Fruit fly (Drosophila melanogaster) whole organism, adult: Measurements from ENCODE around the gene Elp5.

Experiments used
- CG11617 ChIP-seq: fragments of 200-800 bp; sonication (Bioruptor generic); optimal IDR thresholded peaks from 2 replicates; lab custom pipeline; 2017; ENCODE audit warnings: mild to moderate bottlenecking, missing biosample characterization, missing genetic modification reagents, missing genetic modification characterization
- CG12768 ChIP-seq: fragments of 200-800 bp; sonication (Bioruptor generic); optimal IDR thresholded peaks from 2 replicates; lab custom pipeline; 2017; ENCODE audit warnings: missing biosample characterization, missing genetic modification characterization, mild to moderate bottlenecking, moderate library complexity, missing genetic modification reagents
- CG14711 ChIP-seq: fragments of 200-800 bp; sonication (Bioruptor generic); optimal IDR thresholded peaks from 2 replicates; lab custom pipeline; 2018; ENCODE audit warnings: missing biosample characterization, mild to moderate bottlenecking, missing genetic modification characterization, moderate library complexity
- CG1620 ChIP-seq: fragments of 200-800 bp; sonication (Bioruptor generic); optimal IDR thresholded peaks from 2 replicates; lab custom pipeline; 2016; ENCODE audit warnings: missing biosample characterization, missing genetic modification characterization
- CG33017 ChIP-seq: fragments of 200-800 bp; sonication (Bioruptor generic); optimal IDR thresholded peaks from 2 replicates; lab custom pipeline; 2018; ENCODE audit warnings: missing biosample characterization, mild to moderate bottlenecking, missing genetic modification characterization, moderate library complexity
- CG5204 ChIP-seq: fragments of 200-800 bp; sonication (Bioruptor generic); optimal IDR thresholded peaks from 2 replicates; lab custom pipeline; 2016; ENCODE audit warnings: missing biosample characterization, missing genetic modification characterization
- CG7045 ChIP-seq: fragments of 200-800 bp; sonication (Bioruptor generic); optimal IDR thresholded peaks from 2 replicates; lab custom pipeline; 2017; ENCODE audit warnings: missing biosample characterization, mild to moderate bottlenecking, missing genetic modification characterization
- CG7101 ChIP-seq: fragments of 200-800 bp; sonication (Bioruptor generic); optimal IDR thresholded peaks from 2 replicates; lab custom pipeline; 2018; ENCODE audit warnings: missing biosample characterization, mild to moderate bottlenecking, missing genetic modification characterization, moderate library complexity
- Clk ChIP-seq: fragments of 200-800 bp; sonication (Bioruptor generic); optimal IDR thresholded peaks from 2 replicates; lab custom pipeline; 2017; ENCODE audit warnings: missing biosample characterization, missing genetic modification characterization
- Crg-1 ChIP-seq: fragments of 200-800 bp; sonication (Bioruptor generic); optimal IDR thresholded peaks from 2 replicates; lab custom pipeline; 2016; ENCODE audit warnings: missing biosample characterization, missing genetic modification characterization
- Hr96 ChIP-seq: fragments of 200-800 bp; sonication (Bioruptor generic); optimal IDR thresholded peaks from 2 replicates; lab custom pipeline; 2016; ENCODE audit warnings: missing biosample characterization, missing genetic modification characterization
- Mnt ChIP-seq: fragments of 200-800 bp; sonication (Bioruptor generic); optimal IDR thresholded peaks from 2 replicates; lab custom pipeline; 2016; ENCODE audit warnings: missing biosample characterization, mild to moderate bottlenecking, missing genetic modification characterization
- bab1 ChIP-seq: fragments of 200-800 bp; sonication (Bioruptor generic); optimal IDR thresholded peaks from 3 replicates; lab custom pipeline; 2019; ENCODE audit warnings: missing biosample characterization, mild to moderate bottlenecking, missing genetic modification characterization, moderate library complexity
- cic ChIP-seq: fragments of 200-800 bp; sonication (Bioruptor generic); optimal IDR thresholded peaks from 2 replicates; lab custom pipeline; 2017; ENCODE audit warnings: missing biosample characterization, mild to moderate bottlenecking, missing genetic modification characterization, moderate library complexity
- cnc ChIP-seq, 2 experiments: fragments of >200 bp; optimal IDR thresholded peaks; 2 replicates each; lab custom pipeline; 2017
- kay ChIP-seq: fragments of 200-800 bp; sonication (Bioruptor generic); peaks from one replicate; lab custom pipeline; 2016; ENCODE audit warnings: missing biosample characterization, missing genetic modification characterization, borderline replicate concordance
- ovo ChIP-seq: fragments of 200-800 bp; sonication (Bioruptor generic); optimal IDR thresholded peaks from 2 replicates; lab custom pipeline; 2016; ENCODE audit warnings: missing biosample characterization, missing genetic modification characterization
- pad ChIP-seq: fragments of 200-800 bp; sonication (Bioruptor generic); optimal IDR thresholded peaks from 3 replicates; lab custom pipeline; 2017; ENCODE audit warnings: missing biosample characterization, missing genetic modification characterization, mild to moderate bottlenecking, moderate library complexity, missing genetic modification reagents
- tj ChIP-seq: fragments of 200-800 bp; sonication (Bioruptor generic); optimal IDR thresholded peaks from 3 replicates; lab custom pipeline; 2017; ENCODE audit warnings: missing biosample characterization, mild to moderate bottlenecking, missing genetic modification characterization, moderate library complexity
- toe ChIP-seq: fragments of 200-800 bp; sonication (Bioruptor generic); optimal IDR thresholded peaks from 2 replicates; lab custom pipeline; 2016; ENCODE audit warnings: missing biosample characterization, missing genetic modification characterization

Elp5 gene

DNA sequence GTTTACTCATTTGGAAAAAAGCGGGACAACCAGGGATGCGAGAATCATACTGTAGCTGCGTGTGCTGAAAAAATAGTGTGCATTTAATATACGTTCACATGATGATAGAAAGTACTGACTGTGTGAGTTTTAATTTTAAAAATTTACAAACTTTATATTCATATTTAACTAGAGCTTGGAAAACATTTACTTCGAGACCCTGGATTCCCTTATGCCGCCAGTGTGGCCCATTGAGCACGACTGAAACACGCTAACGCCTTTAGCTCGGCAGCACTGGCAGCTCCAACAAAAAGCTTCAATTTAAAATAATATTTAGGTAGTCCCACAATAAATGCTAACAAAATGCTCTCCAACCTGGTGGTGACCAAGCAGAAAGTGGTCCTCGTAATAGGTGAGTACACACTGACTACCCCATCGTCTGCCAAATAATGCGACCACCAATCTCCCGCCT is at the start of gene Elp5, which contains the start of gene CG1275:
TSS of gene Elp5 (plus strand) at position 45 of the 451 bp plus-strand sequence.
TSS of gene CG1275 (minus strand) at position 12 of the 451 bp plus-strand sequence.
- peak; percentile 93 for TF ChIP-seq Mnt
- peak; percentile 95 for TF ChIP-seq CG12768 (GFP tag; lab: Kevin White, UChicago)
- TF ChIP-seq kay (GFP tag; lab: Kevin White, UChicago), result no peak
- peak; percentile 99 for TF ChIP-seq CG7101 (tag; lab: Kevin White, UChicago)
- peak; percentile 93 for TF ChIP-seq CG14711 (tag; lab: Kevin White, UChicago)
- TF ChIP-seq Clk, result peak; percentile 94
- TF ChIP-seq CG7045 (GFP tag; lab: Kevin White, UChicago), result peak; percentile 96
- peak; percentile 93 for TF ChIP-seq tj (GFP tag; lab: Kevin White, UChicago)
- peak; percentile 87 for TF ChIP-seq pad (GFP tag; lab: Kevin White, UChicago)
- peak; percentile 97 for TF ChIP-seq CG5204 (GFP tag; lab: Kevin White, UChicago)
- no peak for TF ChIP-seq cnc (optimal IDR thresholded peaks at IDR 0.05; lab: Kevin White, UChicago)
- peak; percentile 98 for TF ChIP-seq toe
- TF ChIP-seq ovo (GFP tag; lab: Kevin White, UChicago), result peak; percentile 97
- peak; percentile 90 for TF ChIP-seq cic (GFP tag; lab: Kevin White, UChicago)
- peak; percentile 99 for TF ChIP-seq CG1620 (GFP tag; lab: Kevin White, UChicago)
- peak; percentile 100 for TF ChIP-seq bab1 (GFP tag; lab: Kevin White, UChicago)
- peak; percentile 97 for TF ChIP-seq CG11617 (GFP tag; lab: Kevin White, UChicago)
- peak; percentile 98 for TF ChIP-seq Crg-1 (GFP tag; lab: Kevin White, UChicago)
- peak; percentile 98 for TF ChIP-seq CG33017 (tag; lab: Kevin White, UChicago)
- peak; percentile 94 for TF ChIP-seq Hr96 (GFP tag; lab: Kevin White, UChicago)

DNA sequence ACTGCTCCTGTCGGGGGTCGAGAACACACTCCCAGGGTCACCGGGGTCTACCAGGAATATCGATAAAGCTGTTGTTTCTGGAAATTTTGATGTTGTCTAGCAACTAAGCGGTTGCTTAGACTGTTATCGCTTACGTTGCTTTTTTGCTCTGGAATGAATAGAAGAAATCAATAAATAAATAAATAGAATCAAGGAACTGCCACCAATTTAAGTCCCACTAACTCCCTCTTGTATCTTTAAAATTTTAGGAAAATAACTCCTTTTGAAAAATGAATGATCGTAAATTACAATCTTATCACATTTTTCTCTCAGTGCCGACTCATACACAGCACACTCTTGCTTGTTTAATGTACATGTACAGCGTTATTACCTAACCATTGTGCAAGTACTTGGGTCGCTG is 44.9 kb upstream of the Elp5 start, which contains the start of gene CG15878:
TSS of gene CG15878 (minus strand) at position 101 of the 400 bp plus-strand sequence.
- no peak for TF ChIP-seq CG11617 (GFP tag; lab: Kevin White, UChicago)
- no peak for TF ChIP-seq CG33017 (tag; lab: Kevin White, UChicago)
- no peak for TF ChIP-seq cnc (optimal IDR thresholded peaks at IDR 0.05; lab: Kevin White, UChicago)
- no peak for TF ChIP-seq Crg-1 (GFP tag; lab: Kevin White, UChicago)
- TF ChIP-seq pad (GFP tag; lab: Kevin White, UChicago), result no peak
- no peak for TF ChIP-seq ovo (GFP tag; lab: Kevin White, UChicago)
- no peak for TF ChIP-seq CG14711 (tag; lab: Kevin White, UChicago)
- TF ChIP-seq CG7045 (GFP tag; lab: Kevin White, UChicago), result no peak
- TF ChIP-seq CG7101 (tag; lab: Kevin White, UChicago), result no peak
- TF ChIP-seq Clk, result no peak
- no peak for TF ChIP-seq CG1620 (GFP tag; lab: Kevin White, UChicago)
- no peak for TF ChIP-seq Hr96 (GFP tag; lab: Kevin White, UChicago)
- no peak for TF ChIP-seq toe
- TF ChIP-seq CG12768 (GFP tag; lab: Kevin White, UChicago), result no peak
- no peak for TF ChIP-seq bab1 (GFP tag; lab: Kevin White, UChicago)
- no peak for TF ChIP-seq CG5204 (GFP tag; lab: Kevin White, UChicago)
- TF ChIP-seq tj (GFP tag; lab: Kevin White, UChicago), result no peak
- no peak for TF ChIP-seq kay (GFP tag; lab: Kevin White, UChicago)
- TF ChIP-seq Mnt, result no peak

DNA sequence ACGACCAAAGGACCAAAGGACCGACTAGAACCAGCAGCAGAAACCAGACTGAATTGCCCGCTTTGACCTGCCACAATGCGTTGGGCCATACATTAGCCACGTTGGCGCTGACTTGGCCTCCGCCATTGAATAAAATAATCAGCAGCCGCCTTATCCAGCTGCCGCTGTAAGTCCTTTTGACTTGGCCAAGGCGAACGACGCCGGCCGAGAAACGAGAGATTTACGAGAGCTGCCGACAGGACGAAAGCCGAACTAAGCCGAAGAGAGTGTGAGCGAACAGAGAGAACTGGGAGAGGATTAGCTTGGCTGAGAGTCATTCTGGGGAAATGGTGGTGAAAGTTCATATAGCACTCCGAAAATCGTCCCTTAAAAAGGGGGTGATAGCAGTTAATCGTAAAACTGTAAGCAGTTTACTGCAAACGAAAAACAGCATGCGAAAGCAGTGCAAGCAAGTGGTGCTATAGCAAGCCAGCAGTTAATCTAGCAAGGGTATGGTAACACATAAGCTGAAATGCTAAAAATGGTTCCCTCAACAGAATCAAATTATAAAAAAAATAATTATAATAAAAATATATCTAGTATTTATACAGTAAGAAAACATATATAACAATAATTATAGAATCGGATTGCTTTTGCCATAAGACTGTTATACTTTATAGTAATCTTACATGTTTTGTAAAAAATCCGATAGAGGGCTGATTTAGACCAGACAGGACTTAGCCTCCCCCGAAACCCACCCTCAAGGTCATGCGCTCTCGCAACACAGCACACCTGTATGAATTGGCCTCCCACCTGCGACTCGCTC is 28.7 kb upstream of the Elp5 start:
- TF ChIP-seq Crg-1 (GFP tag; lab: Kevin White, UChicago) (no peak), pad (GFP tag; lab: Kevin White, UChicago) (peak; percentile 97), CG7045 (GFP tag; lab: Kevin White, UChicago) (no peak)

DNA sequence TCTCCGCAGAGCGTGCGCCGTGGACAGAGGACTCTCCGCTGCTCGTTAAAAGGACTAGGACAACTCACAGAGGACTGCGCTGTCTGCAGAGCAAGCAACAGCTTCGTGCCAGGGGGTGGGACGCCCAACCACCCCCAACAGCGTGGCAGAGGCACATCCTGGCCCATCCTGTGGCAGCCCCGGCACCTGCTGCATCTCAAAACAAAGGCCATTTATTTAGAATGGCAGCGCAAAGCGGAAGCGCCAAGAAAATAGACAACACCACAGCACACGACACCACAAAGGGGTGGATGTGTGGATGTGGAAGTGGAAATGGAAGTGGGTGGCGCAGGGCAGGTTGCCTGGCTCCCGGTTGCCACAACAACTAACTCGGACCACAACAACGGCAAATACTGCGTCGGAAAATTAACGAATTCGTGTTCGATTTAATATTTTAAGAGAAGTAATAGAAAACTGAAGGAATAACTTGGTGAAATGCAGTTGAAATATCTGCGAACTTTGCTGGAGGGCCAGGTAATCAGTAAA is 28.0 kb upstream of the Elp5 start, which contains the start of gene Oseg2:
TSS of gene Oseg2 (plus strand) at position 475 of the 525 bp plus-strand sequence.
- TF ChIP-seq CG11617 (GFP tag; lab: Kevin White, UChicago) (no peak), toe (no peak), CG7101 (tag; lab: Kevin White, UChicago) (no peak), ovo (GFP tag; lab: Kevin White, UChicago) (no peak), Mnt (no peak), kay (GFP tag; lab: Kevin White, UChicago) (no peak), cnc (optimal IDR thresholded peaks at IDR 0.05; lab: Kevin White, UChicago) (no peak), cic (GFP tag; lab: Kevin White, UChicago) (no peak), pad (GFP tag; lab: Kevin White, UChicago) (no peak), CG12768 (GFP tag; lab: Kevin White, UChicago) (no peak), tj (GFP tag; lab: Kevin White, UChicago) (no peak), Crg-1 (GFP tag; lab: Kevin White, UChicago) (no peak), bab1 (GFP tag; lab: Kevin White, UChicago) (no peak), CG5204 (GFP tag; lab: Kevin White, UChicago) (no peak), CG1620 (GFP tag; lab: Kevin White, UChicago) (no peak)

DNA sequence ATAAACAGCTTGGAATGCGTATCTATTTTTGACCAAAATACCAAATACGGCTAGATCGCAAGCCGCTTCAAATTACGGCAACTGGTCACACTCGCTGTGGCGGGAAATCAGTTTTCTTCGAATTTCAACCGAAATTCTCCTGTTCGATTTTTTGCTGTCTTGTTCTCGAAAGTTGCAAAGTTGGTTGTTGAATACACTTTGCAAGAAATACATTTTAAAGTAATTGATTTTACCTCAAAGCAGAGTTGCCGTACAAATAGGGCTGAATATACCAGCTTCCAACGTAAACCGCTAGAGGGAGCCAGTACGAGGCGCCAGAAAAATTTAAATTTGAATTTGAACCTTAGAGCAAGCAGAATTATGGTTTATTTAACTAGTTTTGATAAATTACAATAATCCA is 20.2 kb upstream of the Elp5 start, which contains the start of gene CG9018:
TSS of gene CG9018 (minus strand) at position 43 of the 400 bp plus-strand sequence.
- TF ChIP-seq pad (GFP tag; lab: Kevin White, UChicago) (no peak), kay (GFP tag; lab: Kevin White, UChicago) (no peak), bab1 (GFP tag; lab: Kevin White, UChicago) (peak; percentile 35)
